Fruit fly (Drosophila melanogaster) whole organism, embryonic: ENCODE results near the gene CG44362.
A peak's percentile ranks its signal among the peaks of the same experiment; 100 is the strongest.

Source experiments
- Adf1 ChIP-seq: fragments of 200-800 bp; sonication (Bioruptor generic); IDR thresholded peaks from 2 replicates; pipeline ENCODE4 v1.3.6; 2022; ENCODE audit warnings: missing biosample characterization, missing genetic modification characterization
- Atf6 ChIP-seq: fragments of 200-800 bp; sonication (Bioruptor generic); IDR thresholded peaks from 2 replicates; pipeline ENCODE4 v1.3.6; 2022; ENCODE audit warnings: missing biosample characterization, missing genetic modification characterization
- BEAF-32 ChIP-seq: fragments of 200-800 bp; sonication (Bioruptor generic); optimal IDR thresholded peaks from 3 replicates; lab custom pipeline; 2017; ENCODE audit warnings: missing biosample characterization, missing genetic modification characterization, mild to moderate bottlenecking, moderate library complexity, missing genetic modification reagents
- Blimp-1 ChIP-seq: fragments of 200-800 bp; sonication (Bioruptor generic); optimal IDR thresholded peaks from 3 replicates; lab custom pipeline; 2018; ENCODE audit warnings: missing biosample characterization, missing genetic modification characterization, mild to moderate bottlenecking, moderate library complexity, missing genetic modification reagents
- CG10654 ChIP-seq: fragments of 200-800 bp; sonication (Bioruptor generic); optimal IDR thresholded peaks from 2 replicates; lab custom pipeline; 2016; ENCODE audit warnings: missing biosample characterization, missing genetic modification characterization
- CG10979 ChIP-seq: fragments of 200-800 bp; sonication (Bioruptor generic); optimal IDR thresholded peaks from 2 replicates; lab custom pipeline; 2018; ENCODE audit warnings: missing biosample characterization, mild to moderate bottlenecking, missing genetic modification characterization, moderate library complexity
- CG11398 ChIP-seq: fragments of 200-800 bp; sonication (Bioruptor generic); optimal IDR thresholded peaks from 2 replicates; lab custom pipeline; 2016; ENCODE audit warnings: missing biosample characterization, missing genetic modification characterization
- CG11504 ChIP-seq: fragments of 200-800 bp; sonication (Bioruptor generic); optimal IDR thresholded peaks from 3 replicates; lab custom pipeline; 2019; ENCODE audit warnings: missing biosample characterization, mild to moderate bottlenecking, missing genetic modification characterization, moderate library complexity
- CG13775 ChIP-seq: fragments of 200-800 bp; sonication (Bioruptor generic); optimal IDR thresholded peaks from 3 replicates; lab custom pipeline; 2017; ENCODE audit warnings: missing biosample characterization, mild to moderate bottlenecking, missing genetic modification characterization
- CG2712 ChIP-seq: fragments of 200-800 bp; optimal IDR thresholded peaks from 3 replicates; lab custom pipeline; 2019; ENCODE audit warnings: missing biosample characterization, mild to moderate bottlenecking, missing genetic modification characterization, moderate library complexity
- CG31441 ChIP-seq: fragments of 200-800 bp; sonication (Bioruptor generic); IDR thresholded peaks from 2 replicates; pipeline ENCODE4 v1.3.6; 2022; ENCODE audit warnings: missing biosample characterization, missing genetic modification characterization
- CG5180 ChIP-seq: fragments of 200-800 bp; sonication (Bioruptor generic); optimal IDR thresholded peaks from 3 replicates; lab custom pipeline; 2017; ENCODE audit warnings: missing biosample characterization, missing genetic modification characterization, mild to moderate bottlenecking, moderate library complexity, missing genetic modification reagents
- CG7556 ChIP-seq: fragments of 200-800 bp; sonication (Bioruptor generic); optimal IDR thresholded peaks from 2 replicates; lab custom pipeline; 2017; ENCODE audit warnings: missing biosample characterization, mild to moderate bottlenecking, missing genetic modification characterization
- CG8924 ChIP-seq: fragments of 200-800 bp; optimal IDR thresholded peaks from 3 replicates; lab custom pipeline; 2019; ENCODE audit warnings: missing biosample characterization, mild to moderate bottlenecking, missing genetic modification characterization, moderate library complexity
- Chrac-16 ChIP-seq: fragments of 200-800 bp; sonication (Bioruptor generic); optimal IDR thresholded peaks from 3 replicates; lab custom pipeline; 2016; ENCODE audit warnings: missing biosample characterization, missing genetic modification characterization
- H15 ChIP-seq: fragments of 200-800 bp; sonication (Bioruptor generic); IDR thresholded peaks from 3 replicates; pipeline ENCODE4 v1.3.6; 2022; ENCODE audit warnings: missing biosample characterization, missing genetic modification characterization
- HmgD ChIP-seq: fragments of 200-800 bp; sonication (Bioruptor generic); optimal IDR thresholded peaks from 3 replicates; lab custom pipeline; 2016; ENCODE audit warnings: missing biosample characterization, missing genetic modification characterization
- Hr51 ChIP-seq, 2 experiments: fragments of 200-800 bp; sonication (Bioruptor generic); optimal IDR thresholded peaks; 2 replicates in 1 of 2; 3 replicates in 1 of 2; lab custom pipeline; 2016 to 2018; ENCODE audit warnings: missing biosample characterization in 2 of 2, missing genetic modification characterization in 2 of 2, mild to moderate bottlenecking in 1 of 2, moderate library complexity in 1 of 2
- Kr ChIP-seq: fragments of 200-800 bp; sonication (Bioruptor generic); optimal IDR thresholded peaks from 2 replicates; lab custom pipeline; 2017; ENCODE audit warnings: missing biosample characterization, mild to moderate bottlenecking, missing genetic modification characterization
- Lhr ChIP-seq: fragments of 200-800 bp; sonication (Bioruptor generic); optimal IDR thresholded peaks from 3 replicates; lab custom pipeline; 2017; ENCODE audit warnings: mild to moderate bottlenecking, missing biosample characterization, missing genetic modification reagents, missing genetic modification characterization
- Med ChIP-seq: fragments of 200-800 bp; sonication (Bioruptor generic); peaks from one replicate; lab custom pipeline; 2016; ENCODE audit warnings: missing biosample characterization, missing genetic modification characterization, mild to moderate bottlenecking, inconsistent platforms, moderate library complexity
- Mrtf ChIP-seq: fragments of 200-800 bp; sonication (Bioruptor generic); IDR thresholded peaks from 3 replicates; pipeline ENCODE4 v1.3.6; 2022; ENCODE audit warnings: missing biosample characterization, missing genetic modification characterization
- Sox100B ChIP-seq: fragments of 200-800 bp; sonication (Bioruptor generic); optimal IDR thresholded peaks from 3 replicates; lab custom pipeline; 2018; ENCODE audit warnings: missing biosample characterization, mild to moderate bottlenecking, missing genetic modification characterization
- Xrp1 ChIP-seq: fragments of 200-800 bp; sonication (Bioruptor generic); IDR thresholded peaks from 2 replicates; pipeline ENCODE4 v1.3.6; 2022; ENCODE audit warnings: missing biosample characterization, missing genetic modification characterization
- btn ChIP-seq: fragments of 200-800 bp; sonication (Bioruptor generic); optimal IDR thresholded peaks from 2 replicates; lab custom pipeline; 2016; ENCODE audit warnings: missing biosample characterization, missing genetic modification characterization
- dan ChIP-seq: fragments of 200-800 bp; sonication (Bioruptor generic); IDR thresholded peaks from 2 replicates; pipeline ENCODE4 v1.3.6; 2022; ENCODE audit warnings: missing biosample characterization, missing genetic modification characterization
- dmrt11E ChIP-seq: fragments of 200-800 bp; sonication (Bioruptor generic); optimal IDR thresholded peaks from 3 replicates; lab custom pipeline; 2018; ENCODE audit warnings: missing biosample characterization, mild to moderate bottlenecking, missing genetic modification characterization, moderate library complexity
- eve ChIP-seq, 2 experiments: fragments of >200 bp; optimal IDR thresholded peaks; 2 replicates each; lab custom pipeline; 2017; ENCODE audit warnings: missing biosample characterization in 2 of 2, missing genetic modification characterization in 2 of 2
- ftz-f1 ChIP-seq: fragments of 200-800 bp; sonication (Bioruptor generic); optimal IDR thresholded peaks from 2 replicates; lab custom pipeline; 2016; ENCODE audit warnings: missing biosample characterization, missing genetic modification characterization
- gem ChIP-seq: fragments of 200-800 bp; sonication (Bioruptor generic); optimal IDR thresholded peaks from 2 replicates; lab custom pipeline; 2019; ENCODE audit warnings: missing biosample characterization, mild to moderate bottlenecking, missing genetic modification characterization, moderate library complexity
- hkb ChIP-seq, 2 experiments: fragments of 200-800 bp in 1 of 2; fragments of >200 bp in 1 of 2; sonication (Bioruptor generic) in 1 of 2; IDR thresholded peaks in 1 of 2; optimal IDR thresholded peaks in 1 of 2; 2 replicates each; pipeline versions ENCODE4 v1.3.6 to Lab custom; 2017 to 2022; ENCODE audit warnings: missing biosample characterization in 1 of 2, missing genetic modification characterization in 1 of 2
- lab ChIP-seq: fragments of 200-800 bp; sonication (Bioruptor generic); optimal IDR thresholded peaks from 3 replicates; lab custom pipeline; 2017; ENCODE audit warnings: missing biosample characterization, missing genetic modification characterization, mild to moderate bottlenecking, moderate library complexity, missing genetic modification reagents
- lola ChIP-seq, 3 experiments: fragments of >200 bp in 2 of 3; fragments of 200-800 bp in 1 of 3; sonication (Bioruptor generic) in 1 of 3; optimal IDR thresholded peaks; 2 replicates each; lab custom pipeline; 2017 to 2019; ENCODE audit warnings: missing biosample characterization in 3 of 3, missing genetic modification characterization in 3 of 3, mild to moderate bottlenecking in 1 of 3, moderate library complexity in 1 of 3
- nerfin-1 ChIP-seq: fragments of 200-800 bp; sonication (Bioruptor generic); optimal IDR thresholded peaks from 3 replicates; lab custom pipeline; 2019; ENCODE audit warnings: missing biosample characterization, mild to moderate bottlenecking, missing genetic modification characterization, moderate library complexity
- phol ChIP-seq: fragments of 200-800 bp; sonication (Bioruptor generic); optimal IDR thresholded peaks from 3 replicates; lab custom pipeline; 2018; ENCODE audit warnings: missing biosample characterization, mild to moderate bottlenecking, missing genetic modification characterization, moderate library complexity
- pzg ChIP-seq: fragments of 200-800 bp; sonication (Bioruptor generic); optimal IDR thresholded peaks from 3 replicates; lab custom pipeline; 2018; ENCODE audit warnings: missing biosample characterization, mild to moderate bottlenecking, missing genetic modification characterization, moderate library complexity
- sens ChIP-seq: fragments of 200-800 bp; sonication (Bioruptor generic); peaks from one replicate; lab custom pipeline; 2016; ENCODE audit warnings: missing biosample characterization, missing genetic modification characterization
- shn ChIP-seq: fragments of 200-800 bp; sonication (Bioruptor generic); optimal IDR thresholded peaks from 3 replicates; lab custom pipeline; 2016; ENCODE audit warnings: missing biosample characterization, missing genetic modification characterization
- slou ChIP-seq: fragments of 200-800 bp; sonication (Bioruptor generic); optimal IDR thresholded peaks from 3 replicates; lab custom pipeline; 2016; ENCODE audit warnings: missing biosample characterization, missing genetic modification characterization
- sna ChIP-seq: fragments of 200-800 bp; sonication (Bioruptor generic); IDR thresholded peaks from 2 replicates; pipeline ENCODE4 v1.3.6; 2022; ENCODE audit warnings: missing biosample characterization, missing genetic modification characterization; ENCODE audit not compliant: partially characterized antibody
- trem ChIP-seq: fragments of 200-800 bp; optimal IDR thresholded peaks from 3 replicates; lab custom pipeline; 2019; ENCODE audit warnings: missing biosample characterization, mild to moderate bottlenecking, missing genetic modification characterization, moderate library complexity
- twi ChIP-seq: fragments of 200-800 bp; optimal IDR thresholded peaks from 2 replicates; lab custom pipeline; 2019; ENCODE audit warnings: missing biosample characterization, mild to moderate bottlenecking, missing genetic modification characterization, moderate library complexity
- unpg ChIP-seq: fragments of 200-800 bp; sonication (Bioruptor generic); optimal IDR thresholded peaks from 3 replicates; lab custom pipeline; 2018; ENCODE audit warnings: missing biosample characterization, mild to moderate bottlenecking, missing genetic modification characterization, moderate library complexity
- vnd ChIP-seq: fragments of 200-800 bp; sonication (Bioruptor generic); IDR thresholded peaks from 3 replicates; pipeline ENCODE4 v1.3.6; 2022; ENCODE audit warnings: missing biosample characterization, missing genetic modification characterization; ENCODE audit not compliant: partially characterized antibody

Gene CG44362

dm6 chr3L:11413697-11414096 is 16.4 kb downstream of the CG44362 start (continued):
- TF ChIP-seq CG2712 (tag; lab: Kevin White, UChicago): peak; percentile 67
- no peak for TF ChIP-seq Mrtf (GFP tag; lab: Robert Waterston, UW)
- TF ChIP-seq Hr51 (GFP tag; optimal IDR thresholded peaks at IDR 0.05; lab: Kevin White, UChicago): no peak
- peak; percentile 28 for TF ChIP-seq Med (GFP tag; lab: Kevin White, UChicago)
- TF ChIP-seq dmrt11E (tag; lab: Kevin White, UChicago): peak; percentile 62
- TF ChIP-seq eve (GFP tag; optimal IDR thresholded peaks at IDR 0.05; lab: Kevin White, UChicago): peak in 1 of 2 experiments; percentile 35
- peak; percentile 2 for TF ChIP-seq BEAF-32 (GFP tag; lab: Kevin White, UChicago)
- TF ChIP-seq H15: no peak
- TF ChIP-seq pzg (GFP tag; lab: Kevin White, UChicago): no peak
- no peak for TF ChIP-seq vnd (GFP tag; lab: Robert Waterston, UW)
- TF ChIP-seq twi (tag; lab: Kevin White, UChicago): no peak
- TF ChIP-seq CG13775 (GFP tag; lab: Kevin White, UChicago): no peak
- TF ChIP-seq Chrac-16: no peak
- TF ChIP-seq CG10654: no peak
- TF ChIP-seq btn (GFP tag; lab: Kevin White, UChicago): no peak
- TF ChIP-seq lola (GFP tag; optimal IDR thresholded peaks at IDR 0.05; lab: Kevin White, UChicago): peak in 1 of 3 experiments; percentile 60
- TF ChIP-seq Xrp1 (GFP tag; lab: Robert Waterston, UW): peak; percentile 47; the same call in 1 of the 2 replicates
- TF ChIP-seq unpg (GFP tag; lab: Kevin White, UChicago): no peak
- TF ChIP-seq CG5180 (GFP tag; lab: Kevin White, UChicago): no peak
- peak; percentile 6 for TF ChIP-seq Blimp-1 (GFP tag; lab: Kevin White, UChicago)
- TF ChIP-seq Kr: no peak
- no peak for TF ChIP-seq Adf1
- TF ChIP-seq hkb (optimal IDR thresholded peaks at IDR 0.05; lab: Kevin White, UChicago): no peak
- TF ChIP-seq hkb (GFP tag; IDR thresholded peaks at IDR 0.05; lab: Robert Waterston, UW): no peak
- no peak for TF ChIP-seq Lhr (GFP tag; lab: Kevin White, UChicago)
- TF ChIP-seq HmgD: no peak
- TF ChIP-seq CG7556 (GFP tag; lab: Kevin White, UChicago): peak; percentile 12
- no peak for TF ChIP-seq ftz-f1 (GFP tag; lab: Kevin White, UChicago)
- no peak for TF ChIP-seq dan (GFP tag; lab: Robert Waterston, UW)
- peak; percentile 24; the same call in 1 of the 2 replicates for TF ChIP-seq CG31441 (GFP tag; lab: Robert Waterston, UW)
- TF ChIP-seq sens (GFP tag; lab: Kevin White, UChicago): peak; percentile 51
- no peak for TF ChIP-seq lab (GFP tag; lab: Kevin White, UChicago)
- no peak for TF ChIP-seq sna (GFP tag; lab: Robert Waterston, UW)
- peak; percentile 48 for TF ChIP-seq gem
- TF ChIP-seq CG11504 (tag; lab: Kevin White, UChicago): peak; percentile 20
- no peak for TF ChIP-seq slou (GFP tag; lab: Kevin White, UChicago)
- no peak for TF ChIP-seq Sox100B (GFP tag; lab: Kevin White, UChicago)
- no peak for TF ChIP-seq shn (GFP tag; lab: Kevin White, UChicago)
- TF ChIP-seq CG11398: no peak
- peak; percentile 19 for TF ChIP-seq CG10979
- no peak for TF ChIP-seq Atf6 (GFP tag; lab: Robert Waterston, UW)
- peak; percentile 30 for TF ChIP-seq nerfin-1 (tag; lab: Kevin White, UChicago)
- TF ChIP-seq phol (tag; lab: Kevin White, UChicago): peak; percentile 6
- peak; percentile 14 for TF ChIP-seq trem
- TF ChIP-seq CG8924 (tag; lab: Kevin White, UChicago): no peak
